Worm (Caenorhabditis elegans) whole organism, early embryonic: ENCODE data around the gene T05H10.1.

Experiments used
- B0310.2 ChIP-seq: sonication (generic microtip); optimal IDR thresholded peaks from 2 replicates; lab custom pipeline; 2016; ENCODE audit warnings: mild to moderate bottlenecking, missing genetic modification characterization, missing compliant biosample characterization
- F13C5.2 ChIP-seq: sonication (generic microtip); optimal IDR thresholded peaks from 2 replicates; lab custom pipeline; 2017; ENCODE audit warnings: mild to moderate bottlenecking, missing genetic modification characterization, inconsistent platforms, missing compliant biosample characterization
- aly-1 ChIP-seq: sonication (generic microtip); optimal IDR thresholded peaks from 2 replicates; lab custom pipeline; 2016; ENCODE audit warnings: missing genetic modification characterization, missing compliant biosample characterization
- ama-1 ChIP-seq: fragments of 150-350 bp; optimal IDR thresholded peaks from 2 replicates; lab custom pipeline; 2014
- ets-7 ChIP-seq: sonication (generic microtip); optimal IDR thresholded peaks from 2 replicates; lab custom pipeline; 2016; ENCODE audit warnings: missing genotype, missing genetic modification characterization, missing compliant biosample characterization
- hmbx-1 ChIP-seq: sonication (generic microtip); optimal IDR thresholded peaks from 2 replicates; lab custom pipeline; 2016; ENCODE audit warnings: mild to moderate bottlenecking, missing genetic modification characterization, missing compliant biosample characterization
- hmg-4 ChIP-seq: fragments of 200-800 bp; sonication (Bioruptor generic); optimal IDR thresholded peaks from 2 replicates; lab custom pipeline; 2018; ENCODE audit warnings: mild to moderate bottlenecking, missing genetic modification characterization, missing compliant biosample characterization
- hnd-1 ChIP-seq: sonication (generic microtip); optimal IDR thresholded peaks from 2 replicates; lab custom pipeline; 2016; ENCODE audit warnings: missing genetic modification characterization, missing compliant biosample characterization
- pes-1 ChIP-seq: fragments of 200-800 bp; sonication (Bioruptor generic); IDR thresholded peaks from 2 replicates; pipeline ENCODE4 v1.3.6; 2022; ENCODE audit warnings: missing genetic modification reagents, missing genetic modification characterization, missing compliant biosample characterization
- scrt-1 ChIP-seq: fragments of 200-800 bp; sonication (Bioruptor generic); IDR thresholded peaks from 2 replicates; pipeline ENCODE4 v1.3.6; 2022; ENCODE audit warnings: missing genetic modification characterization, missing compliant biosample characterization
- tbx-11 ChIP-seq: fragments of 200-800 bp; sonication (Bioruptor generic); IDR thresholded peaks from 2 replicates; pipeline ENCODE4 v1.3.6; 2022; ENCODE audit warnings: missing genetic modification characterization, missing compliant biosample characterization
- tra-4 ChIP-seq: sonication (generic microtip); optimal IDR thresholded peaks from 2 replicates; lab custom pipeline; 2017; ENCODE audit warnings: missing genetic modification characterization, missing compliant biosample characterization

Gene T05H10.1

ce11 chrII:8093914-8094313, 51.5 kb downstream of the T05H10.1 start:
- TF ChIP-seq scrt-1 (GFP tag; lab: Robert Waterston, UW) (no peak), hmbx-1 (tag; lab: Kevin White, UChicago) (no peak), B0310.2 (no peak), tra-4 (no peak), ets-7 (tag; lab: Kevin White, UChicago) (no peak), F13C5.2 (tag; lab: Kevin White, UChicago) (no peak), aly-1 (tag; lab: Kevin White, UChicago) (no peak), ama-1 (no peak), tbx-11 (no peak), hmg-4 (GFP tag; lab: Kevin White, UChicago) (no peak), hnd-1 (no peak), pes-1 (no peak)
